Fruit fly (Drosophila melanogaster) ovary, adult (tissue): ENCODE measurements around the gene CG12111.

Source experiments
- CG17801 ChIP-seq: fragments of 200-800 bp; optimal IDR thresholded peaks from 2 replicates; lab custom pipeline; 2019; ENCODE audit warnings: missing biosample characterization, mild to moderate bottlenecking, missing genetic modification characterization, moderate library complexity; ENCODE audit not compliant: partially characterized antibody

The CG12111 gene

dm6 chrX:8538182-8538581 is 32.6 kb downstream of the CG12111 start:
- TF ChIP-seq CG17801 (GFP tag; lab: Kevin White, UChicago): no peak

dm6 chrX:8536649-8537048 is 34.1 kb downstream of the CG12111 start:
- no peak for TF ChIP-seq CG17801 (GFP tag; lab: Kevin White, UChicago)

- no peak for TF ChIP-seq CG17801 (GFP tag; lab: Kevin White, UChicago)
Measured at dm6 chrX:8534734-8535133, 36.0 kb downstream of the CG12111 start.

dm6 chrX:8534321-8534661 is 36.5 kb downstream of the CG12111 start:
- TF ChIP-seq CG17801 (GFP tag; lab: Kevin White, UChicago): no peak

- TF ChIP-seq CG17801 (GFP tag; lab: Kevin White, UChicago): peak; percentile 91
Measured at dm6 chrX:8533589-8534320, 37.0 kb downstream of the CG12111 start.

- no peak for TF ChIP-seq CG17801 (GFP tag; lab: Kevin White, UChicago)
Measured at dm6 chrX:8531775-8532174, 39.0 kb downstream of the CG12111 start.

dm6 chrX:8529598-8529997 is 41.1 kb downstream of the CG12111 start, which contains the start of gene PIP82:
Gene PIP82, minus strand, starts transcription at chrX:8529698.
- TF ChIP-seq CG17801 (GFP tag; lab: Kevin White, UChicago): no peak

dm6 chrX:8523572-8524155 is 47.1 kb downstream of the CG12111 start:
- no peak for TF ChIP-seq CG17801 (GFP tag; lab: Kevin White, UChicago)

- TF ChIP-seq CG17801 (GFP tag; lab: Kevin White, UChicago): no peak
Measured at dm6 chrX:8522504-8522903, 48.2 kb downstream of the CG12111 start.

dm6 chrX:8521492-8521891 is 49.3 kb downstream of the CG12111 start:
- peak; percentile 67 for TF ChIP-seq CG17801 (GFP tag; lab: Kevin White, UChicago)

dm6 chrX:8520517-8520916 is 50.2 kb downstream of the CG12111 start:
- TF ChIP-seq CG17801 (GFP tag; lab: Kevin White, UChicago): no peak
